Worm (Caenorhabditis elegans) whole organism, young adult: ENCODE results near the gene ndub-8.
A peak's percentile ranks its signal among the peaks of the same experiment; 100 is the strongest.
"Not testable (repeated sequence)": the region's sequence is repeated elsewhere in the genome, so short reads cannot be mapped to it uniquely, and the experiment has no call there.

Experiments
- B0019.2 ChIP-seq: fragments of 200-800 bp; sonication (Bioruptor generic); conservative IDR thresholded peaks from 2 replicates; pipeline ENCODE4 v1.3.6; 2022; ENCODE audit warnings: missing genetic modification reagents, missing genetic modification characterization, missing compliant biosample characterization
- B0336.3 ChIP-seq: fragments of 200-800 bp; sonication (Bioruptor generic); IDR thresholded peaks from 2 replicates; pipeline ENCODE4 v1.3.6; 2022; ENCODE audit warnings: missing genetic modification characterization, missing compliant biosample characterization
- D2030.7 ChIP-seq: fragments of 200-800 bp; sonication (Bioruptor generic); IDR thresholded peaks from 2 replicates; pipeline ENCODE4 v1.3.6; 2022; ENCODE audit warnings: missing genetic modification reagents, missing genetic modification characterization, missing compliant biosample characterization
- F33H1.4 ChIP-seq: fragments of 200-800 bp; sonication (Bioruptor generic); IDR thresholded peaks from 2 replicates; pipeline ENCODE4 v1.3.6; 2022; ENCODE audit warnings: missing genetic modification reagents, missing genetic modification characterization, missing compliant biosample characterization
- F49E8.2 ChIP-seq: sonication (generic microtip); optimal IDR thresholded peaks from 3 replicates; lab custom pipeline; 2017; ENCODE audit warnings: missing genetic modification characterization, mild to moderate bottlenecking, missing compliant biosample characterization, antibody characterized with exemption, moderate library complexity; ENCODE audit not compliant: insufficient read depth
- F52B5.7 ChIP-seq: sonication (generic microtip); optimal IDR thresholded peaks from 2 replicates; lab custom pipeline; 2016; ENCODE audit warnings: mild to moderate bottlenecking, missing genetic modification characterization, missing compliant biosample characterization
- T07F8.4 ChIP-seq: sonication (generic microtip); optimal IDR thresholded peaks from 2 replicates; lab custom pipeline; 2016; ENCODE audit warnings: mild to moderate bottlenecking, missing genetic modification characterization, moderate library complexity, missing compliant biosample characterization
- Y53G8AR.9 ChIP-seq: fragments of 200-800 bp; sonication (Bioruptor generic); conservative IDR thresholded peaks from 2 replicates; pipeline ENCODE4 v1.3.6; 2022; ENCODE audit warnings: missing genetic modification reagents, missing genetic modification characterization, missing compliant biosample characterization
- ama-1 ChIP-seq, 3 experiments: fragments of 150-350 bp in 1 of 3; sonication (generic microtip) in 2 of 3; optimal IDR thresholded peaks; 2 replicates each; lab custom pipeline; 2014 to 2018; ENCODE audit warnings: missing biosample characterization in 2 of 3, missing genetic modification characterization in 2 of 3, missing genetic modification reagents in 2 of 3
- aptf-2 ChIP-seq: fragments of 200-800 bp; sonication (Bioruptor generic); conservative IDR thresholded peaks from 2 replicates; pipeline ENCODE4 v1.3.6; 2022; ENCODE audit warnings: missing genetic modification reagents, missing genetic modification characterization, missing compliant biosample characterization
- attf-3 ChIP-seq: fragments of 200-800 bp; sonication (Bioruptor generic); conservative IDR thresholded peaks from 2 replicates; pipeline ENCODE4 v1.3.6; 2022; ENCODE audit warnings: missing genetic modification reagents, missing genetic modification characterization, missing compliant biosample characterization
- attf-6 ChIP-seq: fragments of 200-800 bp; sonication (Bioruptor generic); IDR thresholded peaks from 2 replicates; pipeline ENCODE4 v1.3.6; 2022; ENCODE audit warnings: missing genetic modification reagents, missing genetic modification characterization, missing compliant biosample characterization
- cebp-1 ChIP-seq, 2 experiments: fragments of 200-800 bp in 1 of 2; sonication (Bioruptor generic) in 1 of 2; sonication (generic microtip) in 1 of 2; IDR thresholded peaks in 1 of 2; optimal IDR thresholded peaks in 1 of 2; 2 replicates each; pipeline versions ENCODE4 v1.3.6 to Lab custom; 2017 to 2022; ENCODE audit warnings: missing compliant biosample characterization in 2 of 2, missing genetic modification characterization in 2 of 2, mild to moderate bottlenecking in 1 of 2, missing genetic modification reagents in 1 of 2, moderate library complexity in 1 of 2
- ceh-100 ChIP-seq: fragments of 200-800 bp; sonication (Bioruptor generic); IDR thresholded peaks from 2 replicates; pipeline ENCODE4 v1.3.6; 2022; ENCODE audit warnings: missing genetic modification reagents, missing genetic modification characterization, missing compliant biosample characterization
- dox-1 ChIP-seq: fragments of 200-800 bp; sonication (Bioruptor generic); IDR thresholded peaks from 2 replicates; pipeline ENCODE4 v1.3.6; 2022; ENCODE audit warnings: missing genetic modification reagents, missing genetic modification characterization, missing compliant biosample characterization
- efl-1 ChIP-seq: fragments of 150-350 bp; optimal IDR thresholded peaks from 2 replicates; lab custom pipeline; 2014; ENCODE audit warnings: missing biosample characterization, missing genetic modification reagents, missing genetic modification characterization
- egrh-3 ChIP-seq: fragments of 200-800 bp; sonication (Bioruptor generic); IDR thresholded peaks from 2 replicates; pipeline ENCODE4 v1.3.6; 2022; ENCODE audit warnings: missing genetic modification reagents, missing genetic modification characterization, missing compliant biosample characterization
- ekl-4 ChIP-seq: fragments of 200-800 bp; sonication (Bioruptor generic); IDR thresholded peaks from 2 replicates; pipeline ENCODE4 v1.3.6; 2022; ENCODE audit warnings: missing genetic modification reagents, missing genetic modification characterization, missing compliant biosample characterization
- him-1 ChIP-seq: sonication (generic microtip); optimal IDR thresholded peaks from 2 replicates; lab custom pipeline; 2016; ENCODE audit warnings: missing genotype, missing genetic modification reagents, missing genetic modification characterization, missing compliant biosample characterization
- hmg-1.2 ChIP-seq: fragments of 200-800 bp; sonication (Bioruptor generic); IDR thresholded peaks from 2 replicates; pipeline ENCODE4 v1.3.6; 2022; ENCODE audit warnings: missing genetic modification reagents, missing genetic modification characterization, missing compliant biosample characterization
- lin-26 ChIP-seq: fragments of 200-800 bp; sonication (Bioruptor generic); IDR thresholded peaks from 2 replicates; pipeline ENCODE4 v1.3.6; 2022; ENCODE audit warnings: missing genetic modification reagents, missing genetic modification characterization, missing compliant biosample characterization
- lin-40 ChIP-seq: sonication (generic microtip); optimal IDR thresholded peaks from 2 replicates; lab custom pipeline; 2016; ENCODE audit warnings: missing genetic modification characterization, mild to moderate bottlenecking, missing compliant biosample characterization, missing genotype, missing genetic modification reagents
- lin-54 ChIP-seq: fragments of 200-800 bp; sonication (Bioruptor generic); optimal IDR thresholded peaks from 2 replicates; lab custom pipeline; 2018; ENCODE audit warnings: mild to moderate bottlenecking, missing genetic modification characterization, missing compliant biosample characterization
- madf-6 ChIP-seq: fragments of 200-800 bp; sonication (Bioruptor generic); IDR thresholded peaks from 2 replicates; pipeline ENCODE4 v1.3.6; 2022; ENCODE audit warnings: missing genetic modification reagents, missing genetic modification characterization, missing compliant biosample characterization
- mcd-1 ChIP-seq: fragments of 200-800 bp; sonication (Bioruptor generic); IDR thresholded peaks from 2 replicates; pipeline ENCODE4 v1.3.6; 2022; ENCODE audit warnings: missing genetic modification reagents, missing genetic modification characterization, missing compliant biosample characterization
- nfya-2 ChIP-seq: fragments of 200-800 bp; sonication (Bioruptor generic); IDR thresholded peaks from 2 replicates; pipeline ENCODE4 v1.3.6; 2022; ENCODE audit warnings: missing genetic modification reagents, missing genetic modification characterization, missing compliant biosample characterization
- nfyb-1 ChIP-seq: fragments of 200-800 bp; sonication (Bioruptor generic); IDR thresholded peaks from 2 replicates; pipeline ENCODE4 v1.3.6; 2022; ENCODE audit warnings: missing genetic modification reagents, missing genetic modification characterization, missing compliant biosample characterization
- rcor-1 ChIP-seq: fragments of 200-800 bp; sonication (Bioruptor generic); IDR thresholded peaks from 2 replicates; pipeline ENCODE4 v1.3.6; 2022; ENCODE audit warnings: missing genetic modification reagents, missing genetic modification characterization, missing compliant biosample characterization
- rpc-1 ChIP-seq, 2 experiments: fragments of 150-350 bp in 1 of 2; sonication (generic microtip) in 1 of 2; optimal IDR thresholded peaks; 2 replicates each; lab custom pipeline; 2014 to 2018; ENCODE audit warnings: missing biosample characterization in 1 of 2, missing genetic modification characterization in 1 of 2, missing genetic modification reagents in 1 of 2, missing genotype in 1 of 2
- snpc-1.3 ChIP-seq: sonication (generic microtip); optimal IDR thresholded peaks from 2 replicates; lab custom pipeline; 2017; ENCODE audit warnings: missing genetic modification characterization, mild to moderate bottlenecking, missing compliant biosample characterization, antibody characterized with exemption, moderate library complexity, missing genotype, missing genetic modification reagents; ENCODE audit not compliant: insufficient read depth
- snpc-3.4 ChIP-seq: sonication (generic microtip); optimal IDR thresholded peaks from 2 replicates; lab custom pipeline; 2017; ENCODE audit warnings: missing genetic modification characterization, mild to moderate bottlenecking, missing compliant biosample characterization, antibody characterized with exemption, moderate library complexity, missing genotype, missing genetic modification reagents
- snpc-4 ChIP-seq, 5 experiments: fragments of 150-350 bp in 1 of 5; sonication (generic microtip) in 4 of 5; optimal IDR thresholded peaks; 2 replicates each; lab custom pipeline; 2014 to 2018; ENCODE audit warnings: missing genetic modification characterization in 5 of 5, missing biosample characterization in 3 of 5, antibody characterized with exemption in 2 of 5, mild to moderate bottlenecking in 2 of 5, missing compliant biosample characterization in 2 of 5, missing genotype in 2 of 5, moderate library complexity in 2 of 5, missing genetic modification reagents in 1 of 5
- tbp1 ChIP-seq: fragments of 200-800 bp; sonication (Bioruptor generic); optimal IDR thresholded peaks from 2 replicates; lab custom pipeline; 2018; ENCODE audit warnings: mild to moderate bottlenecking, missing genetic modification characterization, missing compliant biosample characterization
- tlf-1 ChIP-seq: fragments of 200-800 bp; sonication (Bioruptor generic); optimal IDR thresholded peaks from 2 replicates; lab custom pipeline; 2018; ENCODE audit warnings: mild to moderate bottlenecking, missing genetic modification characterization, missing compliant biosample characterization
- unc-130 ChIP-seq: sonication (generic microtip); optimal IDR thresholded peaks from 2 replicates; lab custom pipeline; 2016; ENCODE audit warnings: missing genetic modification reagents, missing genetic modification characterization, missing compliant biosample characterization
- unc-62 ChIP-seq: fragments of 150-350 bp; optimal IDR thresholded peaks from 2 replicates; lab custom pipeline; 2014; ENCODE audit warnings: missing biosample characterization, missing genetic modification reagents, missing genetic modification characterization
- xnd-1 ChIP-seq: sonication (generic microtip); optimal IDR thresholded peaks from 2 replicates; lab custom pipeline; 2016; ENCODE audit warnings: missing genotype, missing genetic modification reagents, missing genetic modification characterization, missing compliant biosample characterization
- zfh-2 ChIP-seq: fragments of 200-800 bp; sonication (Bioruptor generic); conservative IDR thresholded peaks from 2 replicates; pipeline ENCODE4 v1.3.6; 2022; ENCODE audit warnings: missing genetic modification reagents, missing genetic modification characterization, missing compliant biosample characterization
- ztf-18 ChIP-seq: sonication (generic microtip); optimal IDR thresholded peaks from 2 replicates; lab custom pipeline; 2016; ENCODE audit warnings: missing genotype, mild to moderate bottlenecking, missing genetic modification characterization, missing compliant biosample characterization
- ztf-25 ChIP-seq: fragments of 200-800 bp; sonication (Bioruptor generic); IDR thresholded peaks from 2 replicates; pipeline ENCODE4 v1.3.6; 2022; ENCODE audit warnings: missing genetic modification reagents, missing genetic modification characterization, missing compliant biosample characterization
- ztf-28 ChIP-seq: fragments of 200-800 bp; sonication (Bioruptor generic); IDR thresholded peaks from 2 replicates; pipeline ENCODE4 v1.3.6; 2022; ENCODE audit warnings: missing genetic modification reagents, missing genetic modification characterization, missing compliant biosample characterization

ndub-8 gene

DNA sequence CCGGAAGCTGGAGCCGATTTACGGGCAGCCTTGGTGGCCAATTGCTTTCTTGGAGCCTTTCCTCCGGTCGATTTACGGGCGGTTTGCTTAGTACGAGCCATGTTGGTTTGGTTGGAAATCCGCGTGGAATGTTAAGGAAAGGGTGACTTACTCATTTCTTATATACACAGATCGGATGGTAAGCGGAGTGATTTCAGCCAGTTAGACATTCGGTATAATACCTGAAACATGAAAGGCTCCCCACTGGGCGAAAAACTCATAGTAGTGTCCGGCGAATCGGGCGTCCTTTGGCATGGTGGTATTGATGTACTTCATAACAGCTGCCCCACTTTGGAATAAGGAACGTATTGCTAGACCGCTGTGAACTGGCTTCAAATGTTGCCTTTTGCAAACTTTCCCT, 44.1 kb upstream of the ndub-8 start, which contains the start of gene his-42:
Gene his-42, minus strand, starts transcription at position 101 of the 400 bp plus-strand sequence.
- TF ChIP-seq attf-3 (GFP tag; lab: Robert Waterston, UW) (no peak), T07F8.4 (no peak)

DNA sequence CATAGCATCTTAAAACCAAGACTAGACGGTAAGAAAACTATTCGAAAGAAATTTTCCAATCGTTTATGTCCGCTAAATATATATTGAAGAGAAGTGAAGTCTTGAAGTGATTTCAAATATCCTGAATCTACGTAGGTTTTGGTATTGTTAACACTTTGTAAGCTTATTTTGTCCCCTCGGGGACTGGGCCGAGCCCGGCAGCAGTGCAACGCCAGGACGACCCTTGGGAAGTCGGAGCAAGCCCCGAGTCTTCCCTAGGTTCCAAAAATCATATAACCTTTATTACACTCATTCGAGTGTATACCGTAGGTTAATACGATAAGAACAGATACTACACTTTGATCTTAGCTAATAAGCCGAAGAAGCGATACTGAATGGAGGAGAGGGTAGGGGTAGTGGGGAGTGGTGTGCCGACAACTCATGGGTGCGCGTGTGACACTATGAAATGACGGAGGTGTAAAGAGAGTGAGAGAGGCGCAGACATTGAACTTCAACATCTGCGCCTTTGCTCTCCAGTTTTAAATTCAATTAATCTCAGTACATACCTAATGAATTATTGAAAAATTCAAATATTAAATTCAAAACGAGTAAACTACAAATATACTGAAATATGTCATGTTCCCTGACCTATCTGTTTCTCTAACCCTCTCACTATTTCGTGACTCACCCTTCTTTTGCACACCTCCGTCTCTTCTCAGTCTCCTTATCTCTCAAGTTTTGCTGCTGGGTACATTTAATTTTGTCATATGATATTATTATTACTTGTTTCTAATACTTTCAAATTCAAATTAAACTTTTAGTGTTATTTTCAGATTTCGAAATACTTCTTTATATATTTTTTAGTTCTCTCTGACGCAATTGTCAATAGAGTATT, 43.3 kb upstream of the ndub-8 start:
- TF ChIP-seq rcor-1 (GFP tag; lab: Robert Waterston, UW) (peak; percentile 89), lin-54 (GFP tag; lab: Kevin White, UChicago) (peak; percentile 29), efl-1 (GFP tag; lab: Kevin White, UChicago) (peak; percentile 47), rpc-1 (optimal IDR thresholded peaks at IDR 0.05; lab: Kevin White, UChicago) (peak; percentile 6), rpc-1 (tag; optimal IDR thresholded peaks at IDR 0.05; lab: Kevin White, UChicago) (peak; percentile 4), hmg-1.2 (GFP tag; lab: Robert Waterston, UW) (peak; percentile 88), D2030.7 (GFP tag; lab: Robert Waterston, UW) (peak; percentile 97), B0336.3 (GFP tag; lab: Robert Waterston, UW) (peak; percentile 81), mcd-1 (peak; percentile 64; the same call in 1 of the 2 replicates), tbp1 (GFP tag; lab: Kevin White, UChicago) (peak; percentile 67), ama-1 (optimal IDR thresholded peaks at IDR 0.05; lab: Kevin White, UChicago) (peak; percentile 25), lin-26 (GFP tag; lab: Robert Waterston, UW) (peak; percentile 88), F33H1.4 (GFP tag; lab: Robert Waterston, UW) (peak; percentile 59), F49E8.2 (tag; lab: Kevin White, UChicago) (peak; percentile 85), attf-6 (peak; percentile 95), F52B5.7 (tag; lab: Kevin White, UChicago) (peak; percentile 63), B0019.2 (GFP tag; lab: Robert Waterston, UW) (peak; percentile 11; the same call in 1 of the 2 replicates), snpc-4 (GFP tag; optimal IDR thresholded peaks at IDR 0.05; lab: Kevin White, UChicago) (peak; percentile 92), snpc-4 (tag; optimal IDR thresholded peaks at IDR 0.05; lab: Kevin White, UChicago) (peak; percentile 90 to 98 (median 95)), nfyb-1 (GFP tag; lab: Robert Waterston, UW) (0 out of 2 replicates have a peak, but pooled peaks have one; percentile 59), ceh-100 (GFP tag; lab: Robert Waterston, UW) (peak; percentile 72), Y53G8AR.9 (GFP tag; lab: Robert Waterston, UW) (peak; percentile 71; the same call in 1 of the 2 replicates), lin-40 (tag; lab: Kevin White, UChicago) (peak; percentile 43), unc-130 (GFP tag; lab: Kevin White, UChicago) (peak; percentile 29), egrh-3 (0 out of 2 replicates have a peak, but pooled peaks have one; percentile 22), madf-6 (peak; percentile 84), snpc-3.4 (tag; lab: Kevin White, UChicago) (peak; percentile 84), aptf-2 (peak; percentile 90), nfya-2 (GFP tag; lab: Robert Waterston, UW) (0 out of 2 replicates have a peak, but pooled peaks have one; percentile 40), snpc-1.3 (peak; percentile 45), xnd-1 (tag; lab: Kevin White, UChicago) (peak; percentile 42), ztf-25 (0 out of 2 replicates have a peak, but pooled peaks have one; percentile 3), him-1 (tag; lab: Kevin White, UChicago) (peak; percentile 48), tlf-1 (GFP tag; lab: Kevin White, UChicago) (peak; percentile 13), dox-1 (GFP tag; lab: Robert Waterston, UW) (peak; percentile 88), cebp-1 (GFP tag; IDR thresholded peaks at IDR 0.05; lab: Robert Waterston, UW) (peak; percentile 41; the same call in 1 of the 2 replicates), cebp-1 (tag; optimal IDR thresholded peaks at IDR 0.05; lab: Kevin White, UChicago) (peak; percentile 79), ekl-4 (GFP tag; lab: Robert Waterston, UW) (peak; percentile 55; the same call in 1 of the 2 replicates), unc-62 (peak; percentile 21), ztf-18 (tag; lab: Kevin White, UChicago) (peak; percentile 35), ztf-28 (peak; percentile 89), zfh-2 (GFP tag; lab: Robert Waterston, UW) (peak; percentile 69)
- TF ChIP-seq ama-1 (GFP tag; optimal IDR thresholded peaks at IDR 0.05; lab: Kevin White, UChicago): not testable (repeated sequence)
